Worm (Caenorhabditis elegans): Measurements from ENCODE around the gene ZC412.3.

DNA sequence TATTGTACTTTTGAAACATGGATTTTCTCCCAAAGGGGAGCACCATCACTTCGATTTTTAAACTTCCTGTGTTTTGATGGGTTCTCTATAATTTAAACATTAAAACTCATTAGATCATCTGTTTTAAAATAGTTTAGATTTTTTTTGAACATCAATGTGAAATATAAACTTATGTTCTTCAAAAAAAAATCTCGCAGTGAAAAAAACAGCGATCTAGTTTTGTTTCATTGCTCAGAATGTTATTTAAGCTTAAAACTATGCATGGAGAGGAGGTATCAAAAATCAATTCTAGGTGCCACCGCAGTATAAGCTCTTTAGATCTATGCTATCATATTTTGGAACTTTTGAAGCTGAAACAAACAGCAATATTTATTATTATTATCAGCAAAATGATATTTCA, 3.2 kb downstream of the ZC412.3 start, which contains the start of gene gcy-14:
- TF ChIP-seq pha-4 (tag; optimal IDR thresholded peaks at IDR 0.05) (no peak), ets-4 (GFP tag; optimal IDR thresholded peaks at IDR 0.05) (no peak), sea-2 (GFP tag; IDR thresholded peaks at IDR 0.05) (no peak), K12H6.12 (tag; optimal IDR thresholded peaks at IDR 0.05) (no peak), unc-62 (GFP tag; optimal IDR thresholded peaks at IDR 0.05) (no peak), nfya-1 (tag; optimal IDR thresholded peaks at IDR 0.05; ENCODE audit: borderline replicate concordance, insufficient read depth) (no peak), lin-40 (tag; optimal IDR thresholded peaks at IDR 0.05) (no peak), let-607 (tag; optimal IDR thresholded peaks at IDR 0.05) (no peak), ceh-79 (tag; optimal IDR thresholded peaks at IDR 0.05) (no peak), lag-1 (GFP tag; IDR thresholded peaks at IDR 0.05) (no peak)
